Worm (Caenorhabditis elegans) whole organism, young adult: ENCODE measurements around the gene F22E5.21.

Experiments
- Y79H2A.3 ChIP-seq: fragments of 200-800 bp; sonication (Bioruptor generic); conservative IDR thresholded peaks from 2 replicates; pipeline ENCODE4 v1.3.6; 2022; ENCODE audit warnings: missing genetic modification reagents, missing genetic modification characterization, missing compliant biosample characterization
- aptf-2 ChIP-seq: fragments of 200-800 bp; sonication (Bioruptor generic); conservative IDR thresholded peaks from 2 replicates; pipeline ENCODE4 v1.3.6; 2022; ENCODE audit warnings: missing genetic modification reagents, missing genetic modification characterization, missing compliant biosample characterization
- aptf-3 ChIP-seq: fragments of 200-800 bp; sonication (Bioruptor generic); IDR thresholded peaks from 2 replicates; pipeline ENCODE4 v1.3.6; 2022; ENCODE audit warnings: missing genetic modification characterization, missing compliant biosample characterization
- efl-1 ChIP-seq: fragments of 150-350 bp; optimal IDR thresholded peaks from 2 replicates; lab custom pipeline; 2014; ENCODE audit warnings: missing biosample characterization, missing genetic modification reagents, missing genetic modification characterization
- let-607 ChIP-seq, 2 experiments: fragments of 200-800 bp in 1 of 2; sonication (Bioruptor generic) in 1 of 2; sonication (generic microtip) in 1 of 2; optimal IDR thresholded peaks; 2 replicates each; lab custom pipeline; 2016 to 2018; ENCODE audit warnings: mild to moderate bottlenecking in 2 of 2, missing compliant biosample characterization in 2 of 2, missing genetic modification characterization in 2 of 2, moderate library complexity in 2 of 2, missing genotype in 1 of 2
- nfya-1 ChIP-seq: sonication (generic microtip); optimal IDR thresholded peaks from 2 replicates; lab custom pipeline; 2017; ENCODE audit warnings: antibody characterized with exemption, missing compliant biosample characterization, missing genetic modification characterization, borderline replicate concordance; ENCODE audit not compliant: insufficient read depth
- sea-2 ChIP-seq: fragments of 200-800 bp; sonication (Bioruptor generic); IDR thresholded peaks from 2 replicates; pipeline ENCODE4 v1.3.6; 2022; ENCODE audit warnings: missing genetic modification characterization, missing compliant biosample characterization
- unc-62 ChIP-seq: fragments of 150-350 bp; optimal IDR thresholded peaks from 2 replicates; lab custom pipeline; 2014; ENCODE audit warnings: missing biosample characterization, missing genetic modification reagents, missing genetic modification characterization

DNA sequence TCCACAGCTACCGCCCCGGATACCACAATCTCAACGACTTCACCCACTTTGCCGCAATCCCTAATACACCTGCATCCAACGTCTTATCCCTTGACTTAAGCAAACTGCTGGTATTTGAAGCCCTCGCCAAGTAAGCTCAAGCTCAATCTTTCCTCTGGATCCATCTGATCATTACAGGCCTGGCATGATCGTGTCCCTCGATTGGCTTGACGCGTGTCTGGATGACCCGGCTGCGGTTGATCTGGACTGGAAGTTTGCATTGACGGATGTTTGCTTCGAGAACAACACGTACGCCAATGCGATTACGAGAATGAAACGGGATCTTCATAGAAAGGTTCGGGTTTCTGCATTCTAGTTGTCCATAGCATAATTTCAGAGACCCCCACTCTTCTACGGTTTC, 36.3 kb downstream of the F22E5.21 start:
- no peak for TF ChIP-seq Y79H2A.3 (GFP tag; lab: Robert Waterston, UW)
- TF ChIP-seq aptf-3 (GFP tag; lab: Robert Waterston, UW), result no peak
- no peak for TF ChIP-seq efl-1
- TF ChIP-seq nfya-1 (tag; lab: Kevin White, UChicago), result no peak
- TF ChIP-seq unc-62 (GFP tag; lab: Kevin White, UChicago), result no peak
- TF ChIP-seq aptf-2 (GFP tag; lab: Robert Waterston, UW), result no peak
- TF ChIP-seq sea-2 (GFP tag; lab: Robert Waterston, UW), result no peak
- no peak for TF ChIP-seq let-607 (tag; optimal IDR thresholded peaks at IDR 0.05; lab: Kevin White, UChicago)
